Worm (Caenorhabditis elegans) whole organism, late embryonic: Measurements from ENCODE around the gene cht-6.

Experiments
- ceh-14 ChIP-seq: sonication (generic microtip); optimal IDR thresholded peaks from 2 replicates; lab custom pipeline; 2016; ENCODE audit warnings: missing genotype, missing genetic modification characterization, missing compliant biosample characterization
- ceh-22 ChIP-seq: sonication (generic microtip); optimal IDR thresholded peaks from 2 replicates; lab custom pipeline; 2017; ENCODE audit warnings: missing biosample characterization, missing genetic modification characterization
- ceh-30 ChIP-seq: fragments of 150-350 bp; optimal IDR thresholded peaks from 2 replicates; lab custom pipeline; 2014; ENCODE audit warnings: missing biosample characterization, missing genetic modification characterization
- ceh-31 ChIP-seq: sonication (generic microtip); optimal IDR thresholded peaks from 2 replicates; lab custom pipeline; 2016; ENCODE audit warnings: missing genetic modification characterization, missing compliant biosample characterization
- ceh-34 ChIP-seq: sonication (generic microtip); optimal IDR thresholded peaks from 2 replicates; lab custom pipeline; 2016; ENCODE audit warnings: mild to moderate bottlenecking, missing genetic modification characterization, missing compliant biosample characterization
- ceh-45 ChIP-seq: fragments of 200-800 bp; sonication (Bioruptor generic); IDR thresholded peaks from 2 replicates; pipeline ENCODE4 v1.3.6; 2022; ENCODE audit warnings: missing genetic modification reagents, missing genetic modification characterization, missing compliant biosample characterization
- ceh-6 ChIP-seq: fragments of 200-800 bp; sonication (Bioruptor generic); optimal IDR thresholded peaks from 2 replicates; lab custom pipeline; 2018; ENCODE audit warnings: mild to moderate bottlenecking, missing genetic modification characterization, missing compliant biosample characterization
- dmd-4 ChIP-seq: sonication (generic microtip); optimal IDR thresholded peaks from 2 replicates; lab custom pipeline; 2016; ENCODE audit warnings: borderline replicate concordance, missing genetic modification characterization, missing compliant biosample characterization
- elt-4 ChIP-seq: sonication (generic microtip); optimal IDR thresholded peaks from 2 replicates; lab custom pipeline; 2016; ENCODE audit warnings: missing genetic modification characterization, missing compliant biosample characterization
- ets-4 ChIP-seq: sonication (generic microtip); optimal IDR thresholded peaks from 2 replicates; lab custom pipeline; 2016; ENCODE audit warnings: missing genetic modification characterization, missing compliant biosample characterization
- eyg-1 ChIP-seq: sonication (generic microtip); optimal IDR thresholded peaks from 2 replicates; lab custom pipeline; 2016; ENCODE audit warnings: missing genotype, missing genetic modification characterization, missing compliant biosample characterization
- fax-1 ChIP-seq: sonication (generic microtip); optimal IDR thresholded peaks from 2 replicates; lab custom pipeline; 2016; ENCODE audit warnings: missing genotype, missing genetic modification characterization, missing compliant biosample characterization
- fkh-10 ChIP-seq: fragments of 150-350 bp; optimal IDR thresholded peaks from 2 replicates; lab custom pipeline; 2014; ENCODE audit warnings: missing biosample characterization, missing genetic modification reagents, missing genetic modification characterization
- fkh-6 ChIP-seq: sonication (generic microtip); optimal IDR thresholded peaks from 2 replicates; lab custom pipeline; 2016; ENCODE audit warnings: missing genetic modification characterization, missing compliant biosample characterization
- hlh-13 ChIP-seq: fragments of 200-800 bp; sonication (Bioruptor generic); optimal IDR thresholded peaks from 2 replicates; lab custom pipeline; 2018; ENCODE audit warnings: mild to moderate bottlenecking, missing genetic modification characterization, missing compliant biosample characterization
- hlh-15 ChIP-seq: sonication (generic microtip); optimal IDR thresholded peaks from 2 replicates; lab custom pipeline; 2016; ENCODE audit warnings: missing genetic modification characterization, missing compliant biosample characterization
- hlh-6 ChIP-seq: sonication (generic microtip); optimal IDR thresholded peaks from 2 replicates; lab custom pipeline; 2016; ENCODE audit warnings: missing genotype, missing genetic modification characterization, missing compliant biosample characterization
- hlh-8 ChIP-seq: sonication (generic microtip); optimal IDR thresholded peaks from 2 replicates; lab custom pipeline; 2016; ENCODE audit warnings: missing genotype, missing genetic modification characterization, missing compliant biosample characterization
- lim-6 ChIP-seq: sonication (generic microtip); optimal IDR thresholded peaks from 2 replicates; lab custom pipeline; 2016; ENCODE audit warnings: missing genetic modification characterization, missing compliant biosample characterization
- lin-11 ChIP-seq: fragments of 200-800 bp; sonication (Bioruptor generic); optimal IDR thresholded peaks from 2 replicates; lab custom pipeline; 2018; ENCODE audit warnings: mild to moderate bottlenecking, missing genetic modification characterization, missing compliant biosample characterization
- madf-2 ChIP-seq: sonication (generic microtip); optimal IDR thresholded peaks from 2 replicates; lab custom pipeline; 2017; ENCODE audit warnings: missing genetic modification characterization, missing compliant biosample characterization
- mec-3 ChIP-seq: sonication (generic microtip); optimal IDR thresholded peaks from 2 replicates; lab custom pipeline; 2016; ENCODE audit warnings: borderline replicate concordance, missing genetic modification characterization, missing compliant biosample characterization
- nhr-232 ChIP-seq: sonication (generic microtip); optimal IDR thresholded peaks from 2 replicates; lab custom pipeline; 2016; ENCODE audit warnings: missing genetic modification characterization, missing compliant biosample characterization
- npax-4 ChIP-seq: sonication (generic microtip); optimal IDR thresholded peaks from 2 replicates; lab custom pipeline; 2016; ENCODE audit warnings: missing genetic modification characterization, missing compliant biosample characterization
- odd-2 ChIP-seq: sonication (generic microtip); optimal IDR thresholded peaks from 2 replicates; lab custom pipeline; 2017; ENCODE audit warnings: antibody characterized with exemption, mild to moderate bottlenecking, missing genetic modification characterization, missing compliant biosample characterization
- pag-3 ChIP-seq: sonication (generic microtip); optimal IDR thresholded peaks from 2 replicates; lab custom pipeline; 2016; ENCODE audit warnings: missing compliant biosample characterization, missing genetic modification characterization, borderline replicate concordance
- pat-9 ChIP-seq: fragments of 200-800 bp; sonication (Bioruptor generic); optimal IDR thresholded peaks from 2 replicates; lab custom pipeline; 2018; ENCODE audit warnings: mild to moderate bottlenecking, missing genetic modification characterization, moderate library complexity, missing compliant biosample characterization
- pax-1 ChIP-seq: fragments of 150-350 bp; optimal IDR thresholded peaks from 2 replicates; lab custom pipeline; 2014; ENCODE audit warnings: missing biosample characterization, missing genetic modification characterization
- pha-4 ChIP-seq: fragments of 150-350 bp; optimal IDR thresholded peaks from 2 replicates; lab custom pipeline; 2018; ENCODE audit warnings: missing biosample characterization, missing genetic modification reagents, missing genetic modification characterization
- pqm-1 ChIP-seq: sonication (generic microtip); optimal IDR thresholded peaks from 2 replicates; lab custom pipeline; 2016; ENCODE audit warnings: missing genetic modification characterization, missing compliant biosample characterization
- pros-1 ChIP-seq: fragments of 150-350 bp; optimal IDR thresholded peaks from 2 replicates; lab custom pipeline; 2014; ENCODE audit warnings: missing biosample characterization, missing genetic modification reagents, missing genetic modification characterization
- sdc-2 ChIP-seq: sonication (generic microtip); optimal IDR thresholded peaks from 2 replicates; lab custom pipeline; 2016; ENCODE audit warnings: missing genotype, missing genetic modification characterization, missing compliant biosample characterization
- sox-2 ChIP-seq: fragments of 200-800 bp; sonication (Bioruptor generic); IDR thresholded peaks from 2 replicates; pipeline ENCODE4 v1.3.6; 2022; ENCODE audit warnings: missing genetic modification reagents, missing genetic modification characterization, missing compliant biosample characterization
- sox-4 ChIP-seq: sonication (generic microtip); optimal IDR thresholded peaks from 2 replicates; lab custom pipeline; 2017; ENCODE audit warnings: mild to moderate bottlenecking, missing genetic modification characterization, inconsistent platforms, missing compliant biosample characterization
- syd-9 ChIP-seq: sonication (generic microtip); optimal IDR thresholded peaks from 2 replicates; lab custom pipeline; 2016; ENCODE audit warnings: mild to moderate bottlenecking, missing genetic modification characterization, moderate library complexity, missing compliant biosample characterization
- unc-3 ChIP-seq, 2 experiments: fragments of 200-800 bp in 1 of 2; sonication (Bioruptor generic) in 1 of 2; sonication (generic microtip) in 1 of 2; conservative IDR thresholded peaks in 1 of 2; optimal IDR thresholded peaks in 1 of 2; 2 replicates each; pipeline versions ENCODE4 v1.3.6 to Lab custom; 2016 to 2022; ENCODE audit warnings: missing compliant biosample characterization in 2 of 2, missing genetic modification characterization in 2 of 2, missing genetic modification reagents in 1 of 2
- zip-5 ChIP-seq: sonication (generic microtip); optimal IDR thresholded peaks from 2 replicates; lab custom pipeline; 2016; ENCODE audit warnings: missing genetic modification characterization, missing compliant biosample characterization
- ztf-16 ChIP-seq: sonication (generic microtip); optimal IDR thresholded peaks from 2 replicates; lab custom pipeline; 2017; ENCODE audit warnings: missing genetic modification characterization, missing compliant biosample characterization

The cht-6 gene

DNA sequence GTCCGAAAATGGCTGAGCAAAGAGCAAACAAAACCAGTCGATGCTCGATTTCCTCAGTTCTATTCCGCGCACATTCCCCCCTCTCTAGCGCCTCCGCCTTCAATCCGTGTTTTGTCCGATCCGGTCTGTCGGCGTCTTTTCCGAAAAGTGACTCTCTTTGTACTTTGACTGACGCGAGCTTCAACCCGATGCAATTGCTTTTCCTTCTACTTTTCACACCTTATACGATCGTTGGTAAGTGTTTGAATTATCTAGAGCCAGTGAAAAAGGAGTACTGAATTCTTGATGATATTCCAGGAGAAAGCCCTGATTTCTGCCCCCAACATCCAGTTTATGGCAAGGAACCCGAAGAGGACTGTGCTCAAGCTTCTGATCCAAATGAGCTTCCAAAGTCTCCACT is at the start of gene cht-6:
TSS of gene cht-6 (plus strand) at position 9 of the 400 bp plus-strand sequence.
- no peak for TF ChIP-seq syd-9
- TF ChIP-seq mec-3 (tag; lab: Kevin White, UChicago) = no peak
- TF ChIP-seq fax-1 (tag; lab: Kevin White, UChicago) = no peak
- no peak for TF ChIP-seq ceh-14
- TF ChIP-seq ceh-31 (tag; lab: Kevin White, UChicago) = no peak
- TF ChIP-seq npax-4 (tag; lab: Kevin White, UChicago) = no peak
- TF ChIP-seq pax-1 = no peak
- no peak for TF ChIP-seq ets-4
- TF ChIP-seq ztf-16 = no peak
- no peak for TF ChIP-seq ceh-34 (tag; lab: Kevin White, UChicago)
- no peak for TF ChIP-seq eyg-1 (tag; lab: Kevin White, UChicago)
- TF ChIP-seq sox-2 (GFP tag; lab: Robert Waterston, UW) = no peak
- no peak for TF ChIP-seq ceh-45 (GFP tag; lab: Robert Waterston, UW)
- no peak for TF ChIP-seq madf-2 (tag; lab: Kevin White, UChicago)
- no peak for TF ChIP-seq lim-6
- TF ChIP-seq pqm-1 (tag; lab: Kevin White, UChicago) = no peak

DNA sequence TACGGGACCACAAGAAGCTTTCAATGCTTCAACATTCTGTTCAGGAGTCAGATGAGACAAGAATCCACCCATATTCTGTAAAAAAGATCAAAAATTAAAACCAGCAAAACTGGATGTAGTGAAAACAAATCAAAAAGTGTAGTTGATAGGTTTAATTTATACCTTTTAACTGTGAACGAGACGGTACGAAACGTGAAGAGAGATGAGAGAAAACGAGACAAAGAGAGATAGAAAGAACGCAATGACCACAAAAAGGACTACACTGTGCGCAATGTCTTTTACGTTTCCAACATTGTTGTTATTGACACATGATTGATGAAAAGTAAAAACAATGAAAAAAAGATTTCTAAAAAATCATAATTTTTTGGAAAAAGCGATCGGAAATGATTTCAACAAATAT is 49.2 kb upstream of the cht-6 start, which contains the start of gene cest-33:
TSS of gene cest-33 (minus strand) at position 75 of the 400 bp plus-strand sequence.
- no peak for TF ChIP-seq fkh-6 (tag; lab: Kevin White, UChicago)
- no peak for TF ChIP-seq unc-3 (GFP tag; conservative IDR thresholded peaks at IDR 0.05; lab: Robert Waterston, UW)
- no peak for TF ChIP-seq unc-3 (tag; optimal IDR thresholded peaks at IDR 0.05; lab: Kevin White, UChicago)
- no peak for TF ChIP-seq hlh-15

DNA sequence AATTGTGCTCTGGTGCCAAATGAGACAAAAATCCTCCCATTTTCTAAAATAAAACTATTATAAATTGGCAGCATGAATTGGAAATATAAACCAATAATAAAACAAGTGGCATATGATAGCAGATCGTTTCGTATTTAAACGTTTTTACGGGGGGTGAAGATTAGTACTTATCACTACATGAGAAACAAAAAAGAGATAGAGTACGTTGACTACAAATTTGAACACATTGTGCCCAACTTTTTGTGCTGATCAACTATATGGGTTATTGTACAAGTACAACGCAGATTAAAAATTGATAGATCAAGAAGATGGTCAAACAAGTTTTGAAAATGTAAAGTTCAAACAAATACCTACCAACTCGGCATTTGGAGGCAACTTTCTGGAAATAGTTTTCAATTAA is 46.3 kb upstream of the cht-6 start:
- TF ChIP-seq unc-3 (GFP tag; conservative IDR thresholded peaks at IDR 0.05; lab: Robert Waterston, UW) (no peak), unc-3 (tag; optimal IDR thresholded peaks at IDR 0.05; lab: Kevin White, UChicago) (no peak), pax-1 (no peak), zip-5 (tag; lab: Kevin White, UChicago) (no peak), sdc-2 (tag; lab: Kevin White, UChicago) (no peak), pha-4 (tag; lab: Kevin White, UChicago) (no peak), mec-3 (tag; lab: Kevin White, UChicago) (no peak), ceh-6 (GFP tag; lab: Kevin White, UChicago) (no peak), lin-11 (tag; lab: Kevin White, UChicago) (no peak), fkh-10 (GFP tag; lab: Kevin White, UChicago) (no peak), lim-6 (no peak), hlh-13 (GFP tag; lab: Kevin White, UChicago) (no peak)

DNA sequence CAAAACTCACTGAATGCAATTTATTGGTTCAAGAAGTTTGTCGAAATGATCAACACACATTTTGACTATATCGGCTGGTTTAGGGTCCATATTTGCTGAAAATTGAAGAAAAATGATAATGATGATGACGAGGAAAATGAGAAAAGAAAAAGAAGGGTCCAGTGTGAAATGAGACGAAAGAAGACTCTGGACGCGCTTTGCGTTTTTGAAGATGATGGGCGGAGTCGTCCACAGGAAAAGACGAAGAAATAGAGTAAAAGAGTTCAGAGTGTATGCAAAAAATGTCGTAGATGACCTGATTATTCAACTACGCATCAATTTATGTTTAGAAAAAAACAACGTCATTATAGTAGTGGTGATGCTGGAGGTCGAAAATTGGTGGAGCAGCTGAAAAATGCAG is 39.9 kb upstream of the cht-6 start, which contains the start of gene F13H6.5:
TSS of gene F13H6.5 (minus strand) at position 101 of the 400 bp plus-strand sequence.
- TF ChIP-seq sox-2 (GFP tag; lab: Robert Waterston, UW) = no peak
- no peak for TF ChIP-seq pqm-1 (tag; lab: Kevin White, UChicago)
- TF ChIP-seq dmd-4 = no peak
- TF ChIP-seq syd-9 = no peak
- TF ChIP-seq pag-3 (tag; lab: Kevin White, UChicago) = no peak
- no peak for TF ChIP-seq ceh-31 (tag; lab: Kevin White, UChicago)
- no peak for TF ChIP-seq hlh-8 (tag; lab: Kevin White, UChicago)
- no peak for TF ChIP-seq ceh-6 (GFP tag; lab: Kevin White, UChicago)
- TF ChIP-seq lin-11 (tag; lab: Kevin White, UChicago) = no peak
- no peak for TF ChIP-seq fkh-10 (GFP tag; lab: Kevin White, UChicago)
- no peak for TF ChIP-seq ceh-22 (tag; lab: Kevin White, UChicago)
- TF ChIP-seq pat-9 = no peak
- no peak for TF ChIP-seq hlh-6
- TF ChIP-seq, all 69 proteins: peak for 0

DNA sequence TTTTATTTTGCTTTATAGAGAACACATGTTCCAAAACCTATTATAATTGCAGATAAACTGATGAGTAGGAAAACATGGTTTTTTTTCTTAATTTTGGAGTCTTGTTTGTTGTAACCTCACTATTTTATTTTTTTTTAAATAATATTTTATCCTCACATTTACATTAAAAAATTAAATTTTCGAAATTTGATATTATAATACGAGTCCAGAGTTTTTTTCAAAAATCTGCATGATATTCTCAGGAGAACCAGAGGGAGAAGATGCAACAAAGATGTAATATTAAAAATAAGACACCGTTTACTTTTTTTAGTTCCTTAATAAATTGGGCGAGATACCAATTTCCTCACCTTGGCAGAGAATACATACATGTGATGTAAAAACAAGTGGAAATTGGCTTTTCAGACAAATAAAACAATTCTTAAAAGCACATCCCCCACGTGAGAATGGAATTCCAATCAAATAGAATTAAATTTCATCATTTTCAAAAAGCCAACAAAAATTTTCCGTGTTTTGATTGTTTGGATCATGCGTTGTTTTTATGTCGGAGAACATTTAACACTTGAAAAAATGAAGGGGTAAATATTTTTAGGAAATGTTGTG is 29.0 kb upstream of the cht-6 start:
- TF ChIP-seq elt-4 (no peak), pat-9 (no peak), sox-4 (no peak), dmd-4 (no peak), pros-1 (no peak), hlh-15 (no peak), ceh-30 (no peak), hlh-6 (no peak), fkh-6 (tag; lab: Kevin White, UChicago) (no peak), ceh-14 (no peak), odd-2 (no peak), unc-3 (GFP tag; conservative IDR thresholded peaks at IDR 0.05; lab: Robert Waterston, UW) (no peak), unc-3 (tag; optimal IDR thresholded peaks at IDR 0.05; lab: Kevin White, UChicago) (no peak), nhr-232 (tag; lab: Kevin White, UChicago) (no peak)
